Fruit fly (Drosophila melanogaster) whole organism, prepupa: Measurements from ENCODE around the gene FASN1.

ENCODE experiments used
- CG10631 ChIP-seq: fragments of 200-800 bp; sonication (Bioruptor generic); optimal IDR thresholded peaks from 2 replicates; lab custom pipeline; 2016; ENCODE audit warnings: missing biosample characterization, missing genetic modification characterization
- CG11294 ChIP-seq: fragments of 200-800 bp; sonication (Bioruptor generic); IDR thresholded peaks from 2 replicates; pipeline ENCODE4 v1.3.6; 2022; ENCODE audit warnings: missing biosample characterization, missing genetic modification characterization
- CG11762 ChIP-seq: fragments of 200-800 bp; sonication (Bioruptor generic); optimal IDR thresholded peaks from 3 replicates; lab custom pipeline; 2016; ENCODE audit warnings: missing biosample characterization, missing genetic modification characterization; ENCODE audit not compliant: insufficient read depth
- CG15336 ChIP-seq: fragments of 200-800 bp; sonication (Bioruptor generic); IDR thresholded peaks from 2 replicates; pipeline ENCODE4 v1.3.6; 2022; ENCODE audit warnings: missing biosample characterization, missing genetic modification characterization
- CG3032 ChIP-seq: fragments of 200-800 bp; optimal IDR thresholded peaks from 2 replicates; lab custom pipeline; 2019; ENCODE audit warnings: missing biosample characterization, mild to moderate bottlenecking, missing genetic modification characterization, moderate library complexity
- CG31627 ChIP-seq: fragments of 200-800 bp; sonication (Bioruptor generic); optimal IDR thresholded peaks from 3 replicates; lab custom pipeline; 2016; ENCODE audit warnings: missing biosample characterization, missing genetic modification characterization
- CG32006 ChIP-seq: fragments of 200-800 bp; sonication (Bioruptor generic); optimal IDR thresholded peaks from 3 replicates; lab custom pipeline; 2017; ENCODE audit warnings: missing biosample characterization, mild to moderate bottlenecking, missing genetic modification characterization
- CG34406 ChIP-seq: fragments of 200-800 bp; sonication (Bioruptor generic); optimal IDR thresholded peaks from 3 replicates; lab custom pipeline; 2016; ENCODE audit warnings: missing biosample characterization, missing genetic modification characterization
- CG3919 ChIP-seq: fragments of 200-800 bp; sonication (Bioruptor generic); optimal IDR thresholded peaks from 3 replicates; lab custom pipeline; 2016; ENCODE audit warnings: missing biosample characterization, missing genetic modification characterization
- CG6163 ChIP-seq: fragments of 200-800 bp; sonication (Bioruptor generic); IDR thresholded peaks from 3 replicates; pipeline ENCODE4 v1.3.6; 2022; ENCODE audit warnings: missing biosample characterization, missing genetic modification characterization
- CG6792 ChIP-seq: fragments of 200-800 bp; sonication (Bioruptor generic); optimal IDR thresholded peaks from 3 replicates; lab custom pipeline; 2016; ENCODE audit warnings: missing biosample characterization, missing genetic modification characterization
- CG6854 ChIP-seq: fragments of 200-800 bp; sonication (Bioruptor generic); optimal IDR thresholded peaks from 2 replicates; lab custom pipeline; 2017; ENCODE audit warnings: missing biosample characterization, mild to moderate bottlenecking, missing genetic modification characterization
- CG7368 ChIP-seq: fragments of 200-800 bp; sonication (Bioruptor generic); optimal IDR thresholded peaks from 3 replicates; lab custom pipeline; 2016; ENCODE audit warnings: missing biosample characterization, missing genetic modification characterization
- CG8119 ChIP-seq: fragments of 200-800 bp; sonication (Bioruptor generic); IDR thresholded peaks from 3 replicates; pipeline ENCODE4 v1.3.6; 2022; ENCODE audit warnings: missing biosample characterization, missing genetic modification characterization
- CG8319 ChIP-seq: fragments of 200-800 bp; sonication (Bioruptor generic); optimal IDR thresholded peaks from 3 replicates; lab custom pipeline; 2016; ENCODE audit warnings: missing biosample characterization, missing genetic modification characterization
- Eip78C ChIP-seq: fragments of 200-800 bp; sonication (Bioruptor generic); peaks from one replicate; lab custom pipeline; 2016; ENCODE audit warnings: missing biosample characterization, missing genetic modification characterization
- Ets21C ChIP-seq: fragments of 200-800 bp; sonication (Bioruptor generic); optimal IDR thresholded peaks from 3 replicates; lab custom pipeline; 2016; ENCODE audit warnings: missing biosample characterization, missing genetic modification characterization
- Gug ChIP-seq: fragments of 200-800 bp; sonication (Bioruptor generic); IDR thresholded peaks from 2 replicates; pipeline ENCODE4 v1.3.6; 2022; ENCODE audit warnings: missing biosample characterization, missing genetic modification characterization
- Hr38 ChIP-seq: sonication (Bioruptor generic); optimal IDR thresholded peaks from 2 replicates; lab custom pipeline; 2016; ENCODE audit warnings: missing biosample characterization, missing genetic modification characterization
- Hr39 ChIP-seq: fragments of 200-800 bp; sonication (Bioruptor generic); optimal IDR thresholded peaks from 2 replicates; lab custom pipeline; 2016; ENCODE audit warnings: missing biosample characterization, missing genetic modification characterization
- Hr4 ChIP-seq: fragments of 200-800 bp; sonication (Bioruptor generic); optimal IDR thresholded peaks from 3 replicates; lab custom pipeline; 2016; ENCODE audit warnings: missing biosample characterization, missing genetic modification characterization
- Met ChIP-seq: fragments of 200-800 bp; sonication (Bioruptor generic); optimal IDR thresholded peaks from 3 replicates; lab custom pipeline; 2016; ENCODE audit warnings: missing biosample characterization, missing genetic modification characterization
- Sox102F ChIP-seq: fragments of 200-800 bp; sonication (Bioruptor generic); optimal IDR thresholded peaks from 2 replicates; lab custom pipeline; 2016; ENCODE audit warnings: missing biosample characterization, mild to moderate bottlenecking, missing genetic modification characterization
- Sox15 ChIP-seq: fragments of 200-800 bp; sonication (Bioruptor generic); optimal IDR thresholded peaks from 3 replicates; lab custom pipeline; 2016; ENCODE audit warnings: missing biosample characterization, missing genetic modification characterization
- achi ChIP-seq: fragments of 200-800 bp; sonication (Bioruptor generic); optimal IDR thresholded peaks from 3 replicates; lab custom pipeline; 2016; ENCODE audit warnings: missing biosample characterization, missing genetic modification characterization
- cyc ChIP-seq: fragments of 200-800 bp; sonication (Bioruptor generic); optimal IDR thresholded peaks from 3 replicates; lab custom pipeline; 2016; ENCODE audit warnings: missing biosample characterization, missing genetic modification characterization
- dac ChIP-seq: fragments of 200-800 bp; sonication (Bioruptor generic); optimal IDR thresholded peaks from 2 replicates; lab custom pipeline; 2017; ENCODE audit warnings: missing biosample characterization, mild to moderate bottlenecking, missing genetic modification characterization
- dsx ChIP-seq: fragments of 200-800 bp; optimal IDR thresholded peaks from 3 replicates; lab custom pipeline; 2019; ENCODE audit warnings: missing biosample characterization, mild to moderate bottlenecking, missing genetic modification characterization, moderate library complexity; ENCODE audit not compliant: poor library complexity, severe bottlenecking
- eg ChIP-seq: fragments of 200-800 bp; sonication (Bioruptor generic); IDR thresholded peaks from 3 replicates; pipeline ENCODE4 v1.3.6; 2022; ENCODE audit warnings: missing biosample characterization, missing genetic modification characterization
- fd59A ChIP-seq: fragments of 200-800 bp; sonication (Bioruptor generic); optimal IDR thresholded peaks from 2 replicates; lab custom pipeline; 2017; ENCODE audit warnings: missing biosample characterization, mild to moderate bottlenecking, missing genetic modification characterization, missing genetic modification reagents
- fd85E ChIP-seq: fragments of 200-800 bp; sonication (Bioruptor generic); optimal IDR thresholded peaks from 3 replicates; lab custom pipeline; 2016; ENCODE audit warnings: missing biosample characterization, missing genetic modification characterization
- fkh ChIP-seq: fragments of 200-800 bp; sonication (Bioruptor generic); optimal IDR thresholded peaks from 3 replicates; lab custom pipeline; 2017; ENCODE audit warnings: missing biosample characterization, mild to moderate bottlenecking, missing genetic modification characterization, moderate library complexity
- svp ChIP-seq: fragments of 200-800 bp; sonication (Bioruptor generic); peaks from one replicate; lab custom pipeline; 2016; ENCODE audit warnings: missing biosample characterization, missing genetic modification characterization

Gene FASN1

DNA sequence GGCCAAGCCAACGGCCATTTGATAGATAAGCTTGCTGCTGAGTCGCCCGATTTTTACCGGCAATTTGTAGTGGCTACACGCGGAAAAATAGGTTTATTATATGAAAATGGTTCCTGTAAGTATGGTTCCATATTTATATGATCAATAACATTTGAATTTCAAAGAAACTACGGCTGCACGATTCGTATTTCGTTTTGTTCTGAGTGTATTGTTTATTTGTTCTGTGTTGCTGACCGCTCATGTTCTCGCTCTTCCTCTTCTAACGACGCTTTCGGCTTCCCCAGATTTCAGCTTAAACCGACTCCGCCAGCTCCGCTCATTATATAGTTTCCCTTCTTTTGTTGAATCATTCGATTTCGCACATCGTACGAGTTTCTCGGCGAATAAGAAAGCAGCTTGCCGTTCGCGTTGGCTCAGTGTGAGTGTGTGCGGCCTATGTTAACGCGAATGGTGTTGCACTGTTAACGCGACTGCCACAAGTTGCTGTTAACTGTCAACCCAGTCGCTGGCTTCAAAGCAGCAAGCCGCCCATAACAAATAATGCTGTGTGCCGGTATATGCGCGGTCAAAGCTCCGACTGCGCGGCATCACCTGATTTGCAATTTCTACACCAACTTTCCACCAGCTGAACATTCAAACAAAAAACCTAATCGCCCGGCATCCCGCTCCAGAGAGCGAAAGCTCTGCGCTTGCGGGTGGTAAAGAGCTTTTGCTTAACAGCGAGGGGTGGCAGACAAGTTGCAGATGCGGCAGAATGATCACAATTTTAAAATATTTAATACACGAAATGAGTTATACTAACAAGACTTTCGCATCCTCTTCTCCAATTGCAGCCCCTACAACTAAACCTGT is 2.6 kb downstream of the FASN1 start (continued):
- TF ChIP-seq CG6163 (GFP tag; lab: Robert Waterston, UW) (peak; percentile 63; the same call in 2 of the 3 replicates), CG3919 (GFP tag; lab: Kevin White, UChicago) (peak; percentile 12), CG31627 (GFP tag; lab: Kevin White, UChicago) (peak; percentile 16), CG8119 (GFP tag; lab: Robert Waterston, UW) (peak; percentile 39; the same call in 2 of the 3 replicates), fd59A (GFP tag; lab: Kevin White, UChicago) (no peak), fkh (no peak), CG15336 (peak; percentile 51), CG10631 (GFP tag; lab: Kevin White, UChicago) (peak; percentile 9), CG3032 (tag; lab: Kevin White, UChicago) (no peak), Hr39 (GFP tag; lab: Kevin White, UChicago) (peak; percentile 9), CG6792 (GFP tag; lab: Kevin White, UChicago) (no peak)
- TF ChIP-seq, all 60 proteins: peak for 19

DNA sequence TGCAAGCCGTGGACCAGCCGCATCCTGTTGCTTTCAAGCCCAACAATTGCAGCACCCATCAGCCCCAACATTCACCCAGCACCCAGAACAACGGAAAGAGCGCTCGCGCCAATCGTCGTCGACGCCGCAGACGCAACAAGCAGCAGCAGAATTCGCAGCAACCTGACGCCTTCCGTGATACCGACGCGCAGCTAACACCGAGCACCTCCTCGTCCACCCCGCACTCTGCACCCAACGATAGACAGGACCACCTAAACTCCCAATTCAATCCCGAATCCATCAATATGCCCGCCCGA is 3.2 kb downstream of the FASN1 start:
- TF ChIP-seq CG11294 (GFP tag; lab: Robert Waterston, UW) (no peak), Met (GFP tag; lab: Kevin White, UChicago) (no peak), Hr38 (GFP tag; lab: Kevin White, UChicago) (no peak), CG8319 (no peak), fd59A (GFP tag; lab: Kevin White, UChicago) (no peak), CG6163 (GFP tag; lab: Robert Waterston, UW) (no peak)
- TF ChIP-seq, all 60 proteins: peak for 0

DNA sequence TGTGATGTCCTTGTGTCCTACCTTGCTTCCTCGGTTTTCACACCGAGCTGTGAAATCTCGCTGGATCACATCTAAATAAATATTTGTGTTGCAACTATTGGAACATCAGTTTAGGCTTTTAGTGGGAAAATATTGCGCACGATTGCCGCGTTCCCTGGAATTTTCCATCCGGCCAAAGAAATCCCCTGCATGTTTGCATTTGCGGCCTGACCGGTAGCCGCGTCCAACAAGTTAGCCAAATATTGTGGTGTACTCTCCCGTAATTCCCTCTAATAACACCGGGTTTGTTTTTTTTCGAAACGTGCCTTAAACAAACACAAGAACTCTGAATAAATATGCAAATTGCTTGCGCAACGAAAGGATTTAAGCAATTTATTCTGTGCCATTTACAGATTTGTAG is 22.3 kb downstream of the FASN1 start:
- no peak for TF ChIP-seq CG7368 (GFP tag; lab: Kevin White, UChicago)
- TF ChIP-seq Eip78C, result no peak
- no peak for TF ChIP-seq CG8319
- TF ChIP-seq Gug (GFP tag; lab: Robert Waterston, UW), result no peak
- no peak for TF ChIP-seq CG6792 (GFP tag; lab: Kevin White, UChicago)
- TF ChIP-seq, all 60 proteins: peak for 0

DNA sequence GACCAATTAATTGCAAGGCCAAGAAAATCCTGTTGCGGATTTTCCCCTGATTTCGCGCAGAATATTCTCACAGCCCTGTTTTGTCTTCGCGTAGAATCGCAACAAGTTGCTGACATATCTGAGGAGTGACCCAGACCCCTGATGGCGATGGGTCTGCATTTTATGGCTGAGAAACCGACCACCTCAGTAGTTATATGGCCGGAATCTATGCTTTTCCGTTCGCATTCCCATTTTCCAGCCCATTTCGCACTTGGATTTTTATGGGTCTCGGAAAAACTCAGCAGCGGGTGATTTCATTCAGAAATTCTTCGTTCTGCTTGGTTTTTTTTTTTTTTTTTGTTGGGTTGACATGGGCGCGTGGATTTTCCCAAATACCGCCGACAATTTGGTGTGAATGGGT is 26.5 kb downstream of the FASN1 start:
- TF ChIP-seq CG34406 (GFP tag; lab: Kevin White, UChicago) (no peak), CG8119 (GFP tag; lab: Robert Waterston, UW) (no peak), dac (GFP tag; lab: Kevin White, UChicago) (no peak), Sox102F (no peak), CG10631 (GFP tag; lab: Kevin White, UChicago) (no peak), CG11762 (no peak), CG8319 (no peak), svp (GFP tag; lab: Kevin White, UChicago) (no peak), CG6854 (GFP tag; lab: Kevin White, UChicago) (no peak), cyc (no peak), eg (GFP tag; lab: Robert Waterston, UW) (no peak), Ets21C (GFP tag; lab: Kevin White, UChicago) (no peak)

DNA sequence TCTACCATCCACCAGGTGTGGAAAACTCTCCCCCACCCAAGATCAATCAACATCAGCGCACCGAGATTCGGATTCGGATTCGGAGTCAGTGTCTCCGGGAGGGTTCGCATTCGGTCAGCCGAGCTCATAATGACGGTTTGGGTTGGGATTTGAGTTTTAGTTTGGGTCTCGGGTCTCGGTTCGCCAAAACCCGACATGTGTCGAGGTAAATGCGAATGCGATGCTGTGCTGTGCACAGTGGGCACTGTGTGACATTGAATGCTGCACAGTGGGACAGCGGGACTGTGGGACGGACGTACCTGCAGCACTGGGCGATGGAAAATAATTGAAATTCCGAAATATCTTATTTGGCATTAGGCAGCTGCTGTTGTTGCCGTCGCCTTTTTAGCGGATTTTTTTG is 27.1 kb downstream of the FASN1 start:
- TF ChIP-seq CG8319, result no peak
- TF ChIP-seq Sox15 (GFP tag; lab: Kevin White, UChicago), result no peak
- no peak for TF ChIP-seq CG6792 (GFP tag; lab: Kevin White, UChicago)
- no peak for TF ChIP-seq svp (GFP tag; lab: Kevin White, UChicago)
- no peak for TF ChIP-seq fd85E (GFP tag; lab: Kevin White, UChicago)
- no peak for TF ChIP-seq dsx (GFP tag; lab: Kevin White, UChicago)
- TF ChIP-seq eg (GFP tag; lab: Robert Waterston, UW), result peak; percentile 29; the same call in 1 of the 3 replicates
- TF ChIP-seq CG34406 (GFP tag; lab: Kevin White, UChicago), result no peak
- peak; percentile 34 for TF ChIP-seq CG32006 (GFP tag; lab: Kevin White, UChicago)
- no peak for TF ChIP-seq cyc
- no peak for TF ChIP-seq achi (GFP tag; lab: Kevin White, UChicago)
- no peak for TF ChIP-seq CG10631 (GFP tag; lab: Kevin White, UChicago)
- TF ChIP-seq CG6163 (GFP tag; lab: Robert Waterston, UW), result peak; percentile 44; the same call in 1 of the 3 replicates
- no peak for TF ChIP-seq fkh
- TF ChIP-seq CG8119 (GFP tag; lab: Robert Waterston, UW), result peak; percentile 24; the same call in 1 of the 3 replicates
- TF ChIP-seq Hr4 (GFP tag; lab: Kevin White, UChicago), result peak; percentile 41
- no peak for TF ChIP-seq CG31627 (GFP tag; lab: Kevin White, UChicago)
- TF ChIP-seq Gug (GFP tag; lab: Robert Waterston, UW), result no peak
- TF ChIP-seq, all 60 proteins: peak for 5
